Worm (Caenorhabditis elegans) whole organism, L2 larva: Measurements from ENCODE around the gene sre-51.

ENCODE experiments used
- alr-1 ChIP-seq: fragments of 150-350 bp; optimal IDR thresholded peaks from 2 replicates; lab custom pipeline; 2014; ENCODE audit warnings: missing biosample characterization, missing genetic modification characterization
- ceh-16 ChIP-seq: fragments of 150-350 bp; optimal IDR thresholded peaks from 2 replicates; lab custom pipeline; 2014; ENCODE audit warnings: missing biosample characterization, missing genetic modification characterization
- elt-3 ChIP-seq: sonication (generic microtip); optimal IDR thresholded peaks from 2 replicates; lab custom pipeline; 2017; ENCODE audit warnings: missing biosample characterization, missing genetic modification characterization
- lin-13 ChIP-seq: fragments of 150-350 bp; optimal IDR thresholded peaks from 2 replicates; lab custom pipeline; 2014; ENCODE audit warnings: missing biosample characterization, missing genetic modification reagents, missing genetic modification characterization
- mab-5 ChIP-seq: fragments of 150-350 bp; optimal IDR thresholded peaks from 2 replicates; lab custom pipeline; 2014; ENCODE audit warnings: missing biosample characterization, missing genetic modification characterization
- nhr-23 ChIP-seq: fragments of 150-350 bp; optimal IDR thresholded peaks from 2 replicates; lab custom pipeline; 2014; ENCODE audit warnings: missing biosample characterization, missing genetic modification reagents, missing genetic modification characterization
- nhr-237 ChIP-seq: fragments of 150-350 bp; optimal IDR thresholded peaks from 2 replicates; lab custom pipeline; 2014; ENCODE audit warnings: missing biosample characterization, missing genetic modification characterization
- snpc-4 ChIP-seq: fragments of 150-350 bp; optimal IDR thresholded peaks from 2 replicates; lab custom pipeline; 2014; ENCODE audit warnings: missing biosample characterization, missing genetic modification characterization
- zag-1 ChIP-seq: fragments of 150-350 bp; optimal IDR thresholded peaks from 2 replicates; lab custom pipeline; 2014; ENCODE audit warnings: missing biosample characterization, missing genetic modification characterization
- ztf-11 ChIP-seq: sonication (generic microtip); optimal IDR thresholded peaks from 2 replicates; lab custom pipeline; 2017; ENCODE audit warnings: missing biosample characterization, missing genetic modification characterization

DNA sequence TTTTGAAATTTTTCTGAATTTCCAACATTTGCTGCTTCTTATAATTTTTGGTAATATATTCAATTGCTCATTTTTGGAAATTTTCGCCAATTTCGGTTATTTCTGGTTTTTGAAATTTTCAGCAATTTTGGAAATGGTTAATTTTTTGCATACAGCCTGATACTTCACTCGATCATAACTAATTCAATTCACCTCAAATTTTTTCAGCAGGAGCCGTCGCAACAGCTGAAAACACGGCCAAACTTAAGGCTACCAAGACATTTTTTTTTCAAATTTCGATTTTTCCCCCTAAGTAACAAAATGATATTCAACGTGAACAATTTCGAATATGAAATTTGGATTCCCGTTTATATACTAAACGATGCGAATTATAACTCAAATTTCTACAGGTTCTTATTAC is 23.8 kb downstream of the sre-51 start, which contains the start of gene sre-52:
- TF ChIP-seq ztf-11 (tag; lab: Kevin White, UChicago) (no peak), lin-13 (no peak), nhr-23 (tag; lab: Kevin White, UChicago) (no peak), mab-5 (tag; lab: Kevin White, UChicago) (no peak), zag-1 (tag; lab: Kevin White, UChicago) (no peak), elt-3 (tag; lab: Kevin White, UChicago) (no peak), ceh-16 (tag; lab: Kevin White, UChicago) (no peak), snpc-4 (tag; lab: Kevin White, UChicago) (no peak), alr-1 (no peak), nhr-237 (tag; lab: Kevin White, UChicago) (no peak)
